Worm (Caenorhabditis elegans) whole organism, young adult: Measurements from ENCODE around the gene wdfy-2.

Source experiments
- B0019.2 ChIP-seq: fragments of 200-800 bp; sonication (Bioruptor generic); conservative IDR thresholded peaks from 2 replicates; pipeline ENCODE4 v1.3.6; 2022; ENCODE audit warnings: missing genetic modification reagents, missing genetic modification characterization, missing compliant biosample characterization
- B0336.3 ChIP-seq: fragments of 200-800 bp; sonication (Bioruptor generic); IDR thresholded peaks from 2 replicates; pipeline ENCODE4 v1.3.6; 2022; ENCODE audit warnings: missing genetic modification characterization, missing compliant biosample characterization
- C06A6.2 ChIP-seq: fragments of 200-800 bp; sonication (Bioruptor generic); conservative IDR thresholded peaks from 2 replicates; pipeline ENCODE4 v1.3.6; 2022; ENCODE audit warnings: missing genetic modification characterization, missing compliant biosample characterization
- C17E4.6 ChIP-seq: fragments of 200-800 bp; sonication (Bioruptor generic); IDR thresholded peaks from 2 replicates; pipeline ENCODE4 v1.3.6; 2022; ENCODE audit warnings: missing genetic modification reagents, missing genetic modification characterization, missing compliant biosample characterization
- F10E7.11 ChIP-seq: sonication (generic microtip); optimal IDR thresholded peaks from 2 replicates; lab custom pipeline; 2017; ENCODE audit warnings: mild to moderate bottlenecking, missing genetic modification characterization, moderate library complexity, missing compliant biosample characterization
- F23B12.7 ChIP-seq: sonication (generic microtip); optimal IDR thresholded peaks from 2 replicates; lab custom pipeline; 2017; ENCODE audit warnings: missing genetic modification characterization, mild to moderate bottlenecking, missing compliant biosample characterization, antibody characterized with exemption, moderate library complexity; ENCODE audit not compliant: insufficient read depth
- F52B5.7 ChIP-seq: sonication (generic microtip); optimal IDR thresholded peaks from 2 replicates; lab custom pipeline; 2016; ENCODE audit warnings: mild to moderate bottlenecking, missing genetic modification characterization, missing compliant biosample characterization
- K11D2.4 ChIP-seq: fragments of 200-800 bp; sonication (Bioruptor generic); IDR thresholded peaks from 2 replicates; pipeline ENCODE4 v1.3.6; 2022; ENCODE audit warnings: missing genetic modification reagents, missing genetic modification characterization, missing compliant biosample characterization
- T26A5.8 ChIP-seq: sonication (generic microtip); optimal IDR thresholded peaks from 2 replicates; lab custom pipeline; 2016; ENCODE audit warnings: missing genetic modification characterization, missing compliant biosample characterization
- Y53F4B.3 ChIP-seq: fragments of 200-800 bp; sonication (Bioruptor generic); IDR thresholded peaks from 2 replicates; pipeline ENCODE4 v1.3.6; 2022; ENCODE audit warnings: missing genetic modification reagents, missing genetic modification characterization, missing compliant biosample characterization
- Y53G8AR.9 ChIP-seq: fragments of 200-800 bp; sonication (Bioruptor generic); conservative IDR thresholded peaks from 2 replicates; pipeline ENCODE4 v1.3.6; 2022; ENCODE audit warnings: missing genetic modification reagents, missing genetic modification characterization, missing compliant biosample characterization
- Y95B8A.8 ChIP-seq: fragments of 200-800 bp; sonication (Bioruptor generic); IDR thresholded peaks from 2 replicates; pipeline ENCODE4 v1.3.6; 2022; ENCODE audit warnings: missing genetic modification reagents, missing genetic modification characterization, missing compliant biosample characterization
- ZK185.1 ChIP-seq: sonication (generic microtip); optimal IDR thresholded peaks from 2 replicates; lab custom pipeline; 2016; ENCODE audit warnings: mild to moderate bottlenecking, missing genetic modification characterization, missing compliant biosample characterization; ENCODE audit not compliant: poor library complexity, severe bottlenecking
- cebp-1 ChIP-seq, 2 experiments: fragments of 200-800 bp in 1 of 2; sonication (Bioruptor generic) in 1 of 2; sonication (generic microtip) in 1 of 2; IDR thresholded peaks in 1 of 2; optimal IDR thresholded peaks in 1 of 2; 2 replicates each; pipeline versions ENCODE4 v1.3.6 to Lab custom; 2017 to 2022; ENCODE audit warnings: missing compliant biosample characterization in 2 of 2, missing genetic modification characterization in 2 of 2, mild to moderate bottlenecking in 1 of 2, missing genetic modification reagents in 1 of 2, moderate library complexity in 1 of 2
- ceh-58 ChIP-seq: fragments of 200-800 bp; sonication (Bioruptor generic); IDR thresholded peaks from 2 replicates; pipeline ENCODE4 v1.3.6; 2022; ENCODE audit warnings: missing genetic modification characterization, missing compliant biosample characterization
- chd-7 ChIP-seq: sonication (generic microtip); optimal IDR thresholded peaks from 2 replicates; lab custom pipeline; 2016; ENCODE audit warnings: mild to moderate bottlenecking, missing genetic modification characterization, moderate library complexity, missing compliant biosample characterization
- die-1 ChIP-seq: sonication (generic microtip); optimal IDR thresholded peaks from 2 replicates; lab custom pipeline; 2016; ENCODE audit warnings: missing genotype, mild to moderate bottlenecking, missing genetic modification characterization, missing compliant biosample characterization
- dpff-1 ChIP-seq: sonication (generic microtip); optimal IDR thresholded peaks from 2 replicates; lab custom pipeline; 2017; ENCODE audit warnings: mild to moderate bottlenecking, missing genetic modification characterization, missing compliant biosample characterization
- gei-17 ChIP-seq: fragments of 200-800 bp; sonication (Bioruptor generic); optimal IDR thresholded peaks from 2 replicates; lab custom pipeline; 2018; ENCODE audit warnings: mild to moderate bottlenecking, missing genetic modification characterization, missing compliant biosample characterization
- hlh-12 ChIP-seq: sonication (generic microtip); optimal IDR thresholded peaks from 2 replicates; lab custom pipeline; 2016; ENCODE audit warnings: missing genetic modification characterization, missing compliant biosample characterization
- hlh-26 ChIP-seq: fragments of 200-800 bp; sonication (Bioruptor generic); conservative IDR thresholded peaks from 2 replicates; pipeline ENCODE4 v1.3.6; 2022; ENCODE audit warnings: missing genetic modification reagents, missing genetic modification characterization, missing compliant biosample characterization
- lag-1 ChIP-seq: fragments of 200-800 bp; sonication (Bioruptor generic); IDR thresholded peaks from 2 replicates; pipeline ENCODE4 v1.3.6; 2022; ENCODE audit warnings: missing genetic modification reagents, missing genetic modification characterization, missing compliant biosample characterization
- lin-26 ChIP-seq: fragments of 200-800 bp; sonication (Bioruptor generic); IDR thresholded peaks from 2 replicates; pipeline ENCODE4 v1.3.6; 2022; ENCODE audit warnings: missing genetic modification reagents, missing genetic modification characterization, missing compliant biosample characterization
- lin-40 ChIP-seq: sonication (generic microtip); optimal IDR thresholded peaks from 2 replicates; lab custom pipeline; 2016; ENCODE audit warnings: missing genetic modification characterization, mild to moderate bottlenecking, missing compliant biosample characterization, missing genotype, missing genetic modification reagents
- lin-54 ChIP-seq: fragments of 200-800 bp; sonication (Bioruptor generic); optimal IDR thresholded peaks from 2 replicates; lab custom pipeline; 2018; ENCODE audit warnings: mild to moderate bottlenecking, missing genetic modification characterization, missing compliant biosample characterization
- madf-10 ChIP-seq: sonication (generic microtip); optimal IDR thresholded peaks from 2 replicates; lab custom pipeline; 2016; ENCODE audit warnings: mild to moderate bottlenecking, missing genetic modification characterization, missing compliant biosample characterization
- nfya-1 ChIP-seq: sonication (generic microtip); optimal IDR thresholded peaks from 2 replicates; lab custom pipeline; 2017; ENCODE audit warnings: antibody characterized with exemption, missing compliant biosample characterization, missing genetic modification characterization, borderline replicate concordance; ENCODE audit not compliant: insufficient read depth
- nfya-2 ChIP-seq: fragments of 200-800 bp; sonication (Bioruptor generic); IDR thresholded peaks from 2 replicates; pipeline ENCODE4 v1.3.6; 2022; ENCODE audit warnings: missing genetic modification reagents, missing genetic modification characterization, missing compliant biosample characterization
- nfyb-1 ChIP-seq: fragments of 200-800 bp; sonication (Bioruptor generic); IDR thresholded peaks from 2 replicates; pipeline ENCODE4 v1.3.6; 2022; ENCODE audit warnings: missing genetic modification reagents, missing genetic modification characterization, missing compliant biosample characterization
- nhr-27 ChIP-seq: fragments of 200-800 bp; sonication (Bioruptor generic); optimal IDR thresholded peaks from 2 replicates; lab custom pipeline; 2018; ENCODE audit warnings: mild to moderate bottlenecking, missing genetic modification characterization, moderate library complexity, missing compliant biosample characterization
- nhr-80 ChIP-seq: sonication (generic microtip); optimal IDR thresholded peaks from 2 replicates; lab custom pipeline; 2016; ENCODE audit warnings: missing genetic modification characterization, missing compliant biosample characterization
- nhr-90 ChIP-seq: sonication (generic microtip); optimal IDR thresholded peaks from 2 replicates; lab custom pipeline; 2016; ENCODE audit warnings: missing genotype, mild to moderate bottlenecking, missing genetic modification characterization, missing compliant biosample characterization
- pbrm-1 ChIP-seq: fragments of 200-800 bp; sonication (Bioruptor generic); IDR thresholded peaks from 2 replicates; pipeline ENCODE4 v1.3.6; 2022; ENCODE audit warnings: missing genetic modification reagents, missing genetic modification characterization, missing compliant biosample characterization
- pha-4 ChIP-seq: fragments of 150-350 bp; sonication (generic microtip); optimal IDR thresholded peaks from 2 replicates; lab custom pipeline; 2014; ENCODE audit warnings: missing biosample characterization, missing genetic modification reagents, missing genetic modification characterization
- rcor-1 ChIP-seq: fragments of 200-800 bp; sonication (Bioruptor generic); IDR thresholded peaks from 2 replicates; pipeline ENCODE4 v1.3.6; 2022; ENCODE audit warnings: missing genetic modification reagents, missing genetic modification characterization, missing compliant biosample characterization
- repo-1 ChIP-seq: sonication (generic microtip); optimal IDR thresholded peaks from 2 replicates; lab custom pipeline; 2017; ENCODE audit warnings: mild to moderate bottlenecking, missing genetic modification characterization, missing compliant biosample characterization
- snpc-3.4 ChIP-seq: sonication (generic microtip); optimal IDR thresholded peaks from 2 replicates; lab custom pipeline; 2017; ENCODE audit warnings: missing genetic modification characterization, mild to moderate bottlenecking, missing compliant biosample characterization, antibody characterized with exemption, moderate library complexity, missing genotype, missing genetic modification reagents
- snpc-4 ChIP-seq, 5 experiments: fragments of 150-350 bp in 1 of 5; sonication (generic microtip) in 4 of 5; optimal IDR thresholded peaks; 2 replicates each; lab custom pipeline; 2014 to 2018; ENCODE audit warnings: missing genetic modification characterization in 5 of 5, missing biosample characterization in 3 of 5, antibody characterized with exemption in 2 of 5, mild to moderate bottlenecking in 2 of 5, missing compliant biosample characterization in 2 of 5, missing genotype in 2 of 5, moderate library complexity in 2 of 5, missing genetic modification reagents in 1 of 5
- somi-1 ChIP-seq: fragments of 200-800 bp; sonication (Bioruptor generic); optimal IDR thresholded peaks from 2 replicates; lab custom pipeline; 2018; ENCODE audit warnings: mild to moderate bottlenecking, missing genetic modification characterization, missing compliant biosample characterization
- tbp1 ChIP-seq: fragments of 200-800 bp; sonication (Bioruptor generic); optimal IDR thresholded peaks from 2 replicates; lab custom pipeline; 2018; ENCODE audit warnings: mild to moderate bottlenecking, missing genetic modification characterization, missing compliant biosample characterization
- unc-62 ChIP-seq: fragments of 150-350 bp; optimal IDR thresholded peaks from 2 replicates; lab custom pipeline; 2014; ENCODE audit warnings: missing biosample characterization, missing genetic modification reagents, missing genetic modification characterization
- zim-3 ChIP-seq: sonication (generic microtip); optimal IDR thresholded peaks from 2 replicates; lab custom pipeline; 2017; ENCODE audit warnings: mild to moderate bottlenecking, missing genetic modification characterization, moderate library complexity, missing compliant biosample characterization
- ztf-22 ChIP-seq: fragments of 200-800 bp; sonication (Bioruptor generic); optimal IDR thresholded peaks from 2 replicates; lab custom pipeline; 2018; ENCODE audit warnings: mild to moderate bottlenecking, missing genetic modification characterization, moderate library complexity, missing compliant biosample characterization
- ztf-25 ChIP-seq: fragments of 200-800 bp; sonication (Bioruptor generic); IDR thresholded peaks from 2 replicates; pipeline ENCODE4 v1.3.6; 2022; ENCODE audit warnings: missing genetic modification reagents, missing genetic modification characterization, missing compliant biosample characterization
- ztf-6 ChIP-seq: fragments of 200-800 bp; sonication (Bioruptor generic); IDR thresholded peaks from 2 replicates; pipeline ENCODE4 v1.3.6; 2022; ENCODE audit warnings: missing genetic modification reagents, missing genetic modification characterization, missing compliant biosample characterization

Gene wdfy-2

DNA sequence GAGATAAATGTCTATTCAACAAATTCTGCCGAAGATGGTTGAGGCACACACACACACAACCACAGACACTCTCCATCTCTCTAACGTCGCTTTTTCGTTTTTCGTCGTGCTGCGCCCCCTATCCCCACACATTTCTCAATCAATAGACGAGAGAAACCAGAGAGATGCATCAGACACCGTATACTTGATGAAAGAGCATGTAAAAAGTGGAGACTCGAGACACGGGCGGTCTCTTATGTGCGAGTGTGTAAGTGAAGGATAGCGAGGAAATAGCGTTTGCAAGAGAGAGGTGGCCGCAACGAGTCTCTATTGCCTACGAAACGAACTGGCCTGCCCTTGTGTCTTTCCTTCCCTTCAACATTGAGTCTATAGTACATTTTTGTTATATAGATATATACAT lies 36.9 kb upstream of the wdfy-2 start (continued):
- TF ChIP-seq B0019.2 (GFP tag; lab: Robert Waterston, UW) = no peak
- TF ChIP-seq F52B5.7 (tag; lab: Kevin White, UChicago) = peak; percentile 42
- TF ChIP-seq nhr-27 = no peak
- peak; percentile 50 for TF ChIP-seq nhr-90 (tag; lab: Kevin White, UChicago)
- no peak for TF ChIP-seq zim-3 (tag; lab: Kevin White, UChicago)
- TF ChIP-seq madf-10 (tag; lab: Kevin White, UChicago) = peak; percentile 77
- no peak for TF ChIP-seq dpff-1
- peak; percentile 91 for TF ChIP-seq nfyb-1 (GFP tag; lab: Robert Waterston, UW)
- TF ChIP-seq ZK185.1 = peak; percentile 87
- no peak for TF ChIP-seq ztf-25
- peak; percentile 40 for TF ChIP-seq ztf-22 (GFP tag; lab: Kevin White, UChicago)
- peak; percentile 42 for TF ChIP-seq gei-17 (GFP tag; lab: Kevin White, UChicago)
- TF ChIP-seq pbrm-1 = peak; percentile 70; the same call in 1 of the 2 replicates
- TF ChIP-seq lag-1 = no peak
- no peak for TF ChIP-seq nfya-1 (tag; lab: Kevin White, UChicago)
- TF ChIP-seq C17E4.6 (GFP tag; lab: Robert Waterston, UW) = no peak
- peak; percentile 80 for TF ChIP-seq chd-7 (tag; lab: Kevin White, UChicago)
- TF ChIP-seq pha-4 (tag; lab: Kevin White, UChicago) = no peak
- no peak for TF ChIP-seq nfya-2
- no peak for TF ChIP-seq F23B12.7 (tag; lab: Kevin White, UChicago)
- no peak for TF ChIP-seq snpc-3.4
- TF ChIP-seq lin-40 (tag; lab: Kevin White, UChicago) = peak; percentile 87
- TF ChIP-seq Y53F4B.3 (GFP tag; lab: Robert Waterston, UW) = no peak
- no peak for TF ChIP-seq F10E7.11 (tag; lab: Kevin White, UChicago)
- 0 out of 2 replicates have a peak, but pooled peaks have one; percentile 39 for TF ChIP-seq ztf-6 (GFP tag; lab: Robert Waterston, UW)
- no peak for TF ChIP-seq T26A5.8
- TF ChIP-seq, all 124 proteins: peak for 53

DNA sequence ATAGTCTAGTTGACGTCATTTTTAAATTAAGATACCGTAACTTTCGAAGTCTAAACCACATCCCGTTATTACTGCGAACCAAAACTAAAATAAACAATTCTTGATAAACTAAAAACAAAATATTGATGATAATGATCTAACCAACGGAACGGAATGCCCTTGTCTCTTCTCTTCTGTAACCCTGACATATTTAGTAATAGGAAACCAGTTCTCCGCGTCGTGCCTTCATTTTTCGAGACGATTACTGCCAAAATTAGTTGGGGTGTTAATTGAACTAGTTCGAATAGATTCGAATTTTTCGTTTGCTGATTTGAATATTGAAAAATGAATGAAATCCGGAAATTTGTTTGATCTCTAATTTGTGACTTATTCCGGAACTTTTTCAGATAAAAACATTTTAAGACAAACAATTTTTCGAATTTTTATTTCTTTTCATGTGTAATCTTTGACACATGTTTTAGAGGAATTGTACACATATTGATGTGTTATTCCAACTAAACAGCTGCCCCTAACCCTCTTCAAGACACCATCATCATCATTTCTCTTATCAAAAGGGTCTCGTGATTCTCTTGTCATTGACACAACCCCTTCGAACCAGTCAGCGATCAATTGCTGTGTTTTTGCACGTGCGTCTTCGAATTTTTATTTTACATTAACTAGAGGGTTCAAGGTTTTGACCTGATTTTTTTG lies 35.9 kb upstream of the wdfy-2 start:
- TF ChIP-seq hlh-12 (tag; lab: Kevin White, UChicago) (no peak), lin-26 (GFP tag; lab: Robert Waterston, UW) (no peak), B0336.3 (GFP tag; lab: Robert Waterston, UW) (peak; percentile 73; the same call in 1 of the 2 replicates), lin-40 (tag; lab: Kevin White, UChicago) (peak; percentile 42), F23B12.7 (tag; lab: Kevin White, UChicago) (no peak), tbp1 (peak; percentile 12), cebp-1 (GFP tag; IDR thresholded peaks at IDR 0.05; lab: Robert Waterston, UW) (peak; percentile 47; the same call in 1 of the 2 replicates), cebp-1 (tag; optimal IDR thresholded peaks at IDR 0.05; lab: Kevin White, UChicago) (peak; percentile 76), somi-1 (GFP tag; lab: Kevin White, UChicago) (peak; percentile 68), Y95B8A.8 (GFP tag; lab: Robert Waterston, UW) (0 out of 2 replicates have a peak, but pooled peaks have one; percentile 43), pbrm-1 (peak; percentile 45; the same call in 1 of the 2 replicates), snpc-4 (GFP tag; optimal IDR thresholded peaks at IDR 0.05; lab: Kevin White, UChicago) (no peak), snpc-4 (tag; optimal IDR thresholded peaks at IDR 0.05; lab: Kevin White, UChicago) (peak in 3 of 4 experiments; percentile 16 to 40 (median 23)), K11D2.4 (GFP tag; lab: Robert Waterston, UW) (peak; percentile 28; the same call in 1 of the 2 replicates), C06A6.2 (GFP tag; lab: Robert Waterston, UW) (0 out of 2 replicates have a peak, but pooled peaks have one; percentile 26), unc-62 (GFP tag; lab: Kevin White, UChicago) (peak; percentile 86), die-1 (tag; lab: Kevin White, UChicago) (no peak), nhr-80 (tag; lab: Kevin White, UChicago) (peak; percentile 67), ztf-6 (GFP tag; lab: Robert Waterston, UW) (no peak), Y53G8AR.9 (GFP tag; lab: Robert Waterston, UW) (peak; percentile 21; the same call in 1 of the 2 replicates), nhr-90 (tag; lab: Kevin White, UChicago) (peak; percentile 40), repo-1 (peak; percentile 1), hlh-26 (GFP tag; lab: Robert Waterston, UW) (no peak), rcor-1 (GFP tag; lab: Robert Waterston, UW) (no peak), lin-54 (peak; percentile 44), ceh-58 (GFP tag; lab: Robert Waterston, UW) (no peak)
